Worm (Caenorhabditis elegans): Measurements from ENCODE around the gene str-155.

DNA sequence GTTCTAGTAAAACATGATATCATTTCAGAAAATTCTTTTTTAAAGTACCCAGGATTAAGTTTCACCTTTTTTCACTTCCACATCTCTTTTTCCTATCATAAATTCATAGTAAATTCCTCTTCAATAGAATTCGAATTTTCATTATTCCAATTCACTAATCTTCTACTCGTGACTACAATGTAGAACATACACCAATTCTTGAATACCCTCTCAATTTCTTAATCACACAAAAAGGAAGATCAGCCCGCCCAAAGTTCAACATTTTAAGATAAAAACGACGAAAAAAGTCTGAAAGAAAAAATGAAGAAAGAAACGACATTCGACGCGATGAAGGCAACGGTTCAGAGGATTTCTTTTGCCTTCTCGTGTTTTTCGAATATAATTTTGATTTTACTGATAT, 38.1 kb downstream of the str-155 start, which contains the start of gene str-163:
- TF ChIP-seq sox-4 (tag; optimal IDR thresholded peaks at IDR 0.05): peak; percentile 44
- TF ChIP-seq unc-86 (tag; optimal IDR thresholded peaks at IDR 0.05): no peak
- TF ChIP-seq fkh-8 (tag; optimal IDR thresholded peaks at IDR 0.05): peak; percentile 39
- no peak for TF ChIP-seq unc-62 (GFP tag; optimal IDR thresholded peaks at IDR 0.05)
- TF ChIP-seq ceh-82 (tag; optimal IDR thresholded peaks at IDR 0.05): no peak
- no peak for TF ChIP-seq nhr-90 (tag; optimal IDR thresholded peaks at IDR 0.05; ENCODE audit: poor library complexity)
- no peak for TF ChIP-seq unc-98 (GFP tag; IDR thresholded peaks at IDR 0.05)
- no peak for TF ChIP-seq lin-15B (tag; optimal IDR thresholded peaks at IDR 0.05)
- TF ChIP-seq fkh-10 (GFP tag; optimal IDR thresholded peaks at IDR 0.05): no peak
- no peak for TF ChIP-seq fos-1 (tag; optimal IDR thresholded peaks at IDR 0.05)
